Fruit fly (Drosophila melanogaster): ENCODE results near the gene Boh2.

The Boh2 gene

DNA sequence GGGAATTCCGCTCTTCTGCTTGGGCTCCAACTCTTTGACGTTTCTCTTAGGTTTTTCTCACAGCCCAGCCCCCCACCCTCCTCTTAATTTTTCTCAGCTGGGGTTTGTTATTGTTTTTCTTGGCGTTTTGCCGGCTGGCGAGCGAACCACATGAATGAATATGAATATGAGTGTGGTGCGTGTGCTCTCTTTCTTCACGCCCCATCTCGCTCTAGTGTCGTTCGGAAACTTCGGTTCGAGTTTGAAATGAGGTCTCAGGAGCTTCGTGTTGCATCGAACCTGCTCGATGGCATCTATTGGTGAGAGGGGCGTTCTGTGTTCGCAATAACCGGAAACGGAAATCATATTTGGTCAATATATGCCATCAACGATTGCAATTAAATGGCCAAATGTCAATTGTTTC is 42.5 kb downstream of the Boh2 start:
- TF ChIP-seq Hr83 (GFP tag; optimal IDR thresholded peaks at IDR 0.05; ENCODE audit: poor library complexity, severe bottlenecking) (peak; percentile 15), psq (GFP tag; optimal IDR thresholded peaks at IDR 0.05) (no peak), foxo (GFP tag; optimal IDR thresholded peaks at IDR 0.05) (no peak), Dif (GFP tag; optimal IDR thresholded peaks at IDR 0.05; ENCODE audit: partially characterized antibody) (peak; percentile 53), Dfd (GFP tag; optimal IDR thresholded peaks at IDR 0.05) (no peak), woc (GFP tag; optimal IDR thresholded peaks at IDR 0.05) (peak; percentile 5)

dm6 chr2L:11222079-11222478 is 43.2 kb downstream of the Boh2 start:
- TF ChIP-seq dmrt93B (GFP tag; optimal IDR thresholded peaks at IDR 0.05) (peak; percentile 33), N (GFP tag; optimal IDR thresholded peaks at IDR 0.05) (no peak), psq (GFP tag; optimal IDR thresholded peaks at IDR 0.05) (peak; percentile 81), ey (GFP tag; optimal IDR thresholded peaks at IDR 0.05) (peak; percentile 77), Hr78 (GFP tag; optimal IDR thresholded peaks at IDR 0.05) (no peak), CG32264 (GFP tag; optimal IDR thresholded peaks at IDR 0.05) (peak; percentile 4), Sp1 (GFP tag; optimal IDR thresholded peaks at IDR 0.05) (peak; percentile 74), HLH106 (tag; optimal IDR thresholded peaks at IDR 0.05) (peak; percentile 70), sv (GFP tag; optimal IDR thresholded peaks at IDR 0.05) (no peak), OdsH (GFP tag; optimal IDR thresholded peaks at IDR 0.05) (peak; percentile 71), brk (GFP tag; optimal IDR thresholded peaks at IDR 0.05) (peak; percentile 22), h (GFP tag; optimal IDR thresholded peaks at IDR 0.05) (peak; percentile 69), Mio (GFP tag; optimal IDR thresholded peaks at IDR 0.05) (no peak), Vsx2 (GFP tag; optimal IDR thresholded peaks at IDR 0.05; ENCODE audit: partially characterized antibody) (no peak), Hnf4 (GFP tag; optimal IDR thresholded peaks at IDR 0.05) (peak; percentile 65), CG9705 (GFP tag; optimal IDR thresholded peaks at IDR 0.05) (peak; percentile 9), fru (GFP tag; optimal IDR thresholded peaks at IDR 0.05) (peak; percentile 78), Rel (GFP tag; optimal IDR thresholded peaks at IDR 0.05) (peak; percentile 11), Rel (tag; optimal IDR thresholded peaks at IDR 0.05) (no peak), dl (GFP tag; optimal IDR thresholded peaks at IDR 0.05; ENCODE audit: insufficient read depth in 1 of 2, partially characterized antibody in 2 of 2) (no peak), GATAd (GFP tag; optimal IDR thresholded peaks at IDR 0.05) (no peak), tai (GFP tag; optimal IDR thresholded peaks at IDR 0.05) (peak; percentile 39), Jra (GFP tag; optimal IDR thresholded peaks at IDR 0.05) (peak; percentile 4), foxo (GFP tag; optimal IDR thresholded peaks at IDR 0.05) (peak in 1 of 2 experiments; percentile 79), rgr (GFP tag; optimal IDR thresholded peaks at IDR 0.05) (peak; percentile 77), pan (optimal IDR thresholded peaks at IDR 0.05) (no peak), br (GFP tag; optimal IDR thresholded peaks at IDR 0.05) (peak; percentile 63), usp (GFP tag; optimal IDR thresholded peaks at IDR 0.05) (no peak), Abd-B (GFP tag; optimal IDR thresholded peaks at IDR 0.05) (no peak), dsf (GFP tag; optimal IDR thresholded peaks at IDR 0.05; ENCODE audit: borderline replicate concordance) (no peak), CrebA (GFP tag; optimal IDR thresholded peaks at IDR 0.05; ENCODE audit: borderline replicate concordance) (no peak), sage (GFP tag; optimal IDR thresholded peaks at IDR 0.05) (peak; percentile 51), woc (GFP tag; optimal IDR thresholded peaks at IDR 0.05) (peak; percentile 17)

dm6 chr2L:11224443-11224842 is 45.6 kb downstream of the Boh2 start:
- TF ChIP-seq sage (GFP tag; optimal IDR thresholded peaks at IDR 0.05) (no peak), br (GFP tag; optimal IDR thresholded peaks at IDR 0.05) (no peak), sv (GFP tag; optimal IDR thresholded peaks at IDR 0.05) (no peak), Sp1 (GFP tag; optimal IDR thresholded peaks at IDR 0.05) (no peak), CG9705 (GFP tag; optimal IDR thresholded peaks at IDR 0.05) (no peak), Dif (GFP tag; optimal IDR thresholded peaks at IDR 0.05; ENCODE audit: partially characterized antibody) (no peak), ey (GFP tag; optimal IDR thresholded peaks at IDR 0.05) (no peak), HLH106 (tag; optimal IDR thresholded peaks at IDR 0.05) (no peak), pan (optimal IDR thresholded peaks at IDR 0.05) (no peak), CrebA (GFP tag; optimal IDR thresholded peaks at IDR 0.05; ENCODE audit: borderline replicate concordance) (no peak), woc (GFP tag; optimal IDR thresholded peaks at IDR 0.05) (no peak)

Data from whole organism, wandering third instar larva.